Fruit fly (Drosophila melanogaster) whole organism, pupa: ENCODE data around the gene MED25.

Experiments
- CG10348 ChIP-seq: fragments of 200-800 bp; sonication (Bioruptor generic); IDR thresholded peaks from 2 replicates; pipeline ENCODE4 v1.3.6; 2022; ENCODE audit warnings: missing biosample characterization, missing genetic modification characterization
- CG17806 ChIP-seq: fragments of 200-800 bp; sonication (Bioruptor generic); optimal IDR thresholded peaks from 2 replicates; lab custom pipeline; 2018; ENCODE audit warnings: missing biosample characterization, mild to moderate bottlenecking, missing genetic modification characterization, moderate library complexity
- CG34367 ChIP-seq: fragments of 200-800 bp; sonication (Bioruptor generic); optimal IDR thresholded peaks from 2 replicates; lab custom pipeline; 2018; ENCODE audit warnings: missing biosample characterization, mild to moderate bottlenecking, missing genetic modification characterization
- CG8301 ChIP-seq: fragments of 200-800 bp; sonication (Bioruptor generic); optimal IDR thresholded peaks from 2 replicates; lab custom pipeline; 2018; ENCODE audit warnings: missing biosample characterization, mild to moderate bottlenecking, missing genetic modification characterization
- D1 ChIP-seq: fragments of 200-800 bp; sonication (Bioruptor generic); optimal IDR thresholded peaks from 2 replicates; lab custom pipeline; 2018; ENCODE audit warnings: missing biosample characterization, mild to moderate bottlenecking, missing genetic modification characterization, moderate library complexity
- Ets98B ChIP-seq: fragments of 200-800 bp; sonication (Bioruptor generic); IDR thresholded peaks from 2 replicates; pipeline ENCODE4 v1.3.6; 2022; ENCODE audit warnings: missing biosample characterization, missing genetic modification characterization
- Snoo ChIP-seq: fragments of 200-800 bp; sonication (Bioruptor generic); optimal IDR thresholded peaks from 3 replicates; lab custom pipeline; 2017; ENCODE audit warnings: missing biosample characterization, mild to moderate bottlenecking, missing genetic modification characterization, inconsistent platforms

Gene MED25

dm6 chr3R:20059650-20060049 lies 50.9 kb downstream of the MED25 start, which contains the start of gene CG4390:
Gene CG4390 (minus strand): TSS chr3R:20059750.
- TF ChIP-seq CG17806 (tag; lab: Kevin White, UChicago) (no peak), Snoo (tag; lab: Kevin White, UChicago) (no peak), Ets98B (GFP tag; lab: Robert Waterston, UW) (no peak), CG10348 (GFP tag; lab: Robert Waterston, UW) (no peak), CG8301 (tag; lab: Kevin White, UChicago) (no peak), D1 (tag; lab: Kevin White, UChicago) (no peak), CG34367 (no peak)
